Worm (Caenorhabditis elegans) whole organism, midembryonic: ENCODE data around the gene W02D7.6.

Source experiments
- T22C8.4 ChIP-seq: fragments of 200-800 bp; sonication (Bioruptor generic); IDR thresholded peaks from 2 replicates; pipeline ENCODE4 v1.3.6; 2022; ENCODE audit warnings: missing genetic modification characterization, missing compliant biosample characterization
- cog-1 ChIP-seq: sonication (generic microtip); optimal IDR thresholded peaks from 2 replicates; lab custom pipeline; 2016; ENCODE audit warnings: missing genetic modification characterization, missing compliant biosample characterization
- klf-2 ChIP-seq: fragments of 200-800 bp; sonication (Bioruptor generic); conservative IDR thresholded peaks from 2 replicates; pipeline ENCODE4 v1.3.6; 2022; ENCODE audit warnings: missing genetic modification reagents, missing genetic modification characterization, missing compliant biosample characterization
- ztf-23 ChIP-seq: fragments of 200-800 bp; sonication (Bioruptor generic); IDR thresholded peaks from 2 replicates; pipeline ENCODE4 v1.3.6; 2022; ENCODE audit warnings: missing genetic modification reagents, missing genetic modification characterization, missing compliant biosample characterization
- ztf-29 ChIP-seq: fragments of 200-800 bp; sonication (Bioruptor generic); IDR thresholded peaks from 2 replicates; pipeline ENCODE4 v1.3.6; 2022; ENCODE audit warnings: missing genetic modification reagents, missing genetic modification characterization, missing compliant biosample characterization

- no peak for TF ChIP-seq T22C8.4
- TF ChIP-seq klf-2, result no peak
- TF ChIP-seq cog-1 (tag; lab: Kevin White, UChicago), result no peak
- no peak for TF ChIP-seq ztf-29 (GFP tag; lab: Robert Waterston, UW)
- TF ChIP-seq ztf-23 (GFP tag; lab: Robert Waterston, UW), result no peak
Observed at ce11 chrV:8262212-8262611, 39.1 kb downstream of the W02D7.6 start.
